Fruit fly (Drosophila melanogaster): Measurements from ENCODE around the gene Spt7.

DNA sequence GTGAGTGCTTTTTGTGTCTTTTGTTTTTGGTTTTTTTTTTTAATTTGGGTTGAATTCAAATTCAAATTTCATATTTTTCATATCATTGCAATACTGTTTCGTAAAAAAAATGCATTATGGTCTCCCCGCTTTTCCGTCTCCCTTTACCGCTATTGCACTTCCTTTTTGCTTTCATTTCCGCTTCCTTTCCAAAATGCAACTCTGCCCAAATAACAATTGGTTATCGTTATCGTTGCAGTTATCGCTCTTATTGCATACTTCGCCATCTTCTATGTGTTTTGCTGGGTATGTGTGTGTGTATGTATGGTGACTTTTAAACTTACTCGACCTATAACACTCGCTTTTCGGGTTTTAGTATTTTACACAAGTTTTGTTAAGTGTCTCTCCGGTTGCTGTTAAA is 14.8 kb downstream of the Spt7 start:
- TF ChIP-seq CTCF (optimal IDR thresholded peaks at IDR 0.05) = no peak
- no peak for TF ChIP-seq CG8478 (optimal IDR thresholded peaks at IDR 0.05)

Data from S2 (cell line).